Fruit fly (Drosophila melanogaster) whole organism, prepupa: ENCODE data around the gene Nopp140.
A peak's percentile ranks its signal among the peaks of the same experiment; 100 is the strongest.

Experiments used
- Blimp-1 ChIP-seq: fragments of 200-800 bp; sonication (Bioruptor generic); optimal IDR thresholded peaks from 3 replicates; lab custom pipeline; 2017; ENCODE audit warnings: missing biosample characterization, missing genetic modification characterization, mild to moderate bottlenecking, moderate library complexity, missing genetic modification reagents
- CG10631 ChIP-seq: fragments of 200-800 bp; sonication (Bioruptor generic); optimal IDR thresholded peaks from 2 replicates; lab custom pipeline; 2016; ENCODE audit warnings: missing biosample characterization, missing genetic modification characterization
- CG10669 ChIP-seq: fragments of 200-800 bp; sonication (Bioruptor generic); optimal IDR thresholded peaks from 3 replicates; lab custom pipeline; 2018; ENCODE audit warnings: missing biosample characterization, mild to moderate bottlenecking, missing genetic modification characterization, moderate library complexity
- CG11294 ChIP-seq: fragments of 200-800 bp; sonication (Bioruptor generic); IDR thresholded peaks from 2 replicates; pipeline ENCODE4 v1.3.6; 2022; ENCODE audit warnings: missing biosample characterization, missing genetic modification characterization
- CG15336 ChIP-seq: fragments of 200-800 bp; sonication (Bioruptor generic); IDR thresholded peaks from 2 replicates; pipeline ENCODE4 v1.3.6; 2022; ENCODE audit warnings: missing biosample characterization, missing genetic modification characterization
- CG16779 ChIP-seq: fragments of 200-800 bp; sonication (Bioruptor generic); optimal IDR thresholded peaks from 3 replicates; lab custom pipeline; 2017; ENCODE audit warnings: missing biosample characterization, mild to moderate bottlenecking, missing genetic modification characterization
- CG3032 ChIP-seq: fragments of 200-800 bp; optimal IDR thresholded peaks from 2 replicates; lab custom pipeline; 2019; ENCODE audit warnings: missing biosample characterization, mild to moderate bottlenecking, missing genetic modification characterization, moderate library complexity
- CG31627 ChIP-seq: fragments of 200-800 bp; sonication (Bioruptor generic); optimal IDR thresholded peaks from 3 replicates; lab custom pipeline; 2016; ENCODE audit warnings: missing biosample characterization, missing genetic modification characterization
- CG32006 ChIP-seq: fragments of 200-800 bp; sonication (Bioruptor generic); optimal IDR thresholded peaks from 3 replicates; lab custom pipeline; 2017; ENCODE audit warnings: missing biosample characterization, mild to moderate bottlenecking, missing genetic modification characterization
- CG34406 ChIP-seq: fragments of 200-800 bp; sonication (Bioruptor generic); optimal IDR thresholded peaks from 3 replicates; lab custom pipeline; 2016; ENCODE audit warnings: missing biosample characterization, missing genetic modification characterization
- CG3919 ChIP-seq: fragments of 200-800 bp; sonication (Bioruptor generic); optimal IDR thresholded peaks from 3 replicates; lab custom pipeline; 2016; ENCODE audit warnings: missing biosample characterization, missing genetic modification characterization
- CG4318 ChIP-seq: fragments of 200-800 bp; sonication (Bioruptor generic); optimal IDR thresholded peaks from 3 replicates; lab custom pipeline; 2017; ENCODE audit warnings: missing biosample characterization, mild to moderate bottlenecking, missing genetic modification characterization
- CG6163 ChIP-seq: fragments of 200-800 bp; sonication (Bioruptor generic); IDR thresholded peaks from 3 replicates; pipeline ENCODE4 v1.3.6; 2022; ENCODE audit warnings: missing biosample characterization, missing genetic modification characterization
- CG6276 ChIP-seq: fragments of 200-800 bp; sonication (Bioruptor generic); optimal IDR thresholded peaks from 2 replicates; lab custom pipeline; 2017; ENCODE audit warnings: missing biosample characterization, mild to moderate bottlenecking, missing genetic modification characterization
- CG6808 ChIP-seq: fragments of 200-800 bp; sonication (Bioruptor generic); optimal IDR thresholded peaks from 3 replicates; lab custom pipeline; 2017; ENCODE audit warnings: missing biosample characterization, missing genetic modification characterization, mild to moderate bottlenecking, moderate library complexity, missing genetic modification reagents
- CG6854 ChIP-seq: fragments of 200-800 bp; sonication (Bioruptor generic); optimal IDR thresholded peaks from 2 replicates; lab custom pipeline; 2017; ENCODE audit warnings: missing biosample characterization, mild to moderate bottlenecking, missing genetic modification characterization
- CG8119 ChIP-seq: fragments of 200-800 bp; sonication (Bioruptor generic); IDR thresholded peaks from 3 replicates; pipeline ENCODE4 v1.3.6; 2022; ENCODE audit warnings: missing biosample characterization, missing genetic modification characterization
- CG8319 ChIP-seq: fragments of 200-800 bp; sonication (Bioruptor generic); optimal IDR thresholded peaks from 3 replicates; lab custom pipeline; 2016; ENCODE audit warnings: missing biosample characterization, missing genetic modification characterization
- CG8632 ChIP-seq: fragments of 200-800 bp; sonication (Bioruptor generic); optimal IDR thresholded peaks from 3 replicates; lab custom pipeline; 2016; ENCODE audit warnings: missing biosample characterization, missing genetic modification characterization
- CG9139 ChIP-seq: fragments of 200-800 bp; sonication (Bioruptor generic); optimal IDR thresholded peaks from 3 replicates; lab custom pipeline; 2017; ENCODE audit warnings: missing biosample characterization, mild to moderate bottlenecking, missing genetic modification characterization
- Eip78C ChIP-seq: fragments of 200-800 bp; sonication (Bioruptor generic); peaks from one replicate; lab custom pipeline; 2016; ENCODE audit warnings: missing biosample characterization, missing genetic modification characterization
- Ets96B ChIP-seq: fragments of 200-800 bp; optimal IDR thresholded peaks from 2 replicates; lab custom pipeline; 2019; ENCODE audit warnings: missing biosample characterization, mild to moderate bottlenecking, missing genetic modification characterization, moderate library complexity
- Hr38 ChIP-seq: sonication (Bioruptor generic); optimal IDR thresholded peaks from 2 replicates; lab custom pipeline; 2016; ENCODE audit warnings: missing biosample characterization, missing genetic modification characterization
- Lpt ChIP-seq: fragments of 200-800 bp; sonication (Bioruptor generic); optimal IDR thresholded peaks from 3 replicates; lab custom pipeline; 2016; ENCODE audit warnings: missing biosample characterization, missing genetic modification characterization
- Smox ChIP-seq: fragments of 200-800 bp; sonication (Bioruptor generic); optimal IDR thresholded peaks from 3 replicates; lab custom pipeline; 2016; ENCODE audit warnings: missing biosample characterization, missing genetic modification characterization
- Sox102F ChIP-seq: fragments of 200-800 bp; sonication (Bioruptor generic); optimal IDR thresholded peaks from 2 replicates; lab custom pipeline; 2016; ENCODE audit warnings: missing biosample characterization, mild to moderate bottlenecking, missing genetic modification characterization
- achi ChIP-seq: fragments of 200-800 bp; sonication (Bioruptor generic); optimal IDR thresholded peaks from 3 replicates; lab custom pipeline; 2016; ENCODE audit warnings: missing biosample characterization, missing genetic modification characterization
- acj6 ChIP-seq: fragments of 200-800 bp; sonication (Bioruptor generic); optimal IDR thresholded peaks from 3 replicates; lab custom pipeline; 2016; ENCODE audit warnings: missing biosample characterization, missing genetic modification characterization
- cyc ChIP-seq: fragments of 200-800 bp; sonication (Bioruptor generic); optimal IDR thresholded peaks from 3 replicates; lab custom pipeline; 2016; ENCODE audit warnings: missing biosample characterization, missing genetic modification characterization
- dac ChIP-seq: fragments of 200-800 bp; sonication (Bioruptor generic); optimal IDR thresholded peaks from 2 replicates; lab custom pipeline; 2017; ENCODE audit warnings: missing biosample characterization, mild to moderate bottlenecking, missing genetic modification characterization
- dsx ChIP-seq: fragments of 200-800 bp; optimal IDR thresholded peaks from 3 replicates; lab custom pipeline; 2019; ENCODE audit warnings: missing biosample characterization, mild to moderate bottlenecking, missing genetic modification characterization, moderate library complexity; ENCODE audit not compliant: poor library complexity, severe bottlenecking
- eg ChIP-seq: fragments of 200-800 bp; sonication (Bioruptor generic); IDR thresholded peaks from 3 replicates; pipeline ENCODE4 v1.3.6; 2022; ENCODE audit warnings: missing biosample characterization, missing genetic modification characterization
- esn ChIP-seq: fragments of 200-800 bp; sonication (Bioruptor generic); optimal IDR thresholded peaks from 2 replicates; lab custom pipeline; 2016; ENCODE audit warnings: missing biosample characterization, mild to moderate bottlenecking, missing genetic modification characterization, moderate library complexity
- fd59A ChIP-seq: fragments of 200-800 bp; sonication (Bioruptor generic); optimal IDR thresholded peaks from 2 replicates; lab custom pipeline; 2017; ENCODE audit warnings: missing biosample characterization, mild to moderate bottlenecking, missing genetic modification characterization, missing genetic modification reagents
- fd85E ChIP-seq: fragments of 200-800 bp; sonication (Bioruptor generic); optimal IDR thresholded peaks from 3 replicates; lab custom pipeline; 2016; ENCODE audit warnings: missing biosample characterization, missing genetic modification characterization
- spab ChIP-seq: fragments of 200-800 bp; sonication (Bioruptor generic); optimal IDR thresholded peaks from 2 replicates; lab custom pipeline; 2017; ENCODE audit warnings: missing biosample characterization, mild to moderate bottlenecking, missing genetic modification characterization, missing genetic modification reagents
- ss ChIP-seq, 2 experiments: fragments of 200-800 bp; sonication (Bioruptor generic); optimal IDR thresholded peaks; 2 replicates in 1 of 2; 3 replicates in 1 of 2; lab custom pipeline; 2017 to 2018; ENCODE audit warnings: mild to moderate bottlenecking in 2 of 2, missing biosample characterization in 2 of 2, missing genetic modification characterization in 2 of 2, moderate library complexity in 1 of 2

Gene Nopp140

dm6 chr3L:21844488-21844887 lies 11.9 kb downstream of the Nopp140 start, which contains the start of gene mub:
Gene mub, plus strand, starts transcription at chr3L:21844788.
- TF ChIP-seq eg (GFP tag; lab: Robert Waterston, UW) (peak; percentile 15; the same call in 1 of the 3 replicates), Eip78C (GFP tag; lab: Kevin White, UChicago) (peak; percentile 11), spab (GFP tag; lab: Kevin White, UChicago) (no peak)
- TF ChIP-seq, all 60 proteins: peak for 2

dm6 chr3L:21846591-21846990 lies 14.0 kb downstream of the Nopp140 start:
- TF ChIP-seq CG32006 (GFP tag; lab: Kevin White, UChicago) (peak; percentile 36), CG31627 (GFP tag; lab: Kevin White, UChicago) (no peak), Ets96B (tag; lab: Kevin White, UChicago) (peak; percentile 14), Smox (no peak), CG11294 (peak; percentile 45; the same call in 1 of the 2 replicates), CG10631 (GFP tag; lab: Kevin White, UChicago) (no peak), dac (GFP tag; lab: Kevin White, UChicago) (no peak), eg (GFP tag; lab: Robert Waterston, UW) (peak; percentile 80), acj6 (GFP tag; lab: Kevin White, UChicago) (no peak), CG4318 (GFP tag; lab: Kevin White, UChicago) (peak; percentile 7), esn (GFP tag; lab: Kevin White, UChicago) (no peak), dsx (GFP tag; lab: Kevin White, UChicago) (no peak), ss (GFP tag; optimal IDR thresholded peaks at IDR 0.05; lab: Kevin White, UChicago) (peak in 1 of 2 experiments; percentile 6), CG8319 (GFP tag; lab: Kevin White, UChicago) (no peak), Hr38 (GFP tag; lab: Kevin White, UChicago) (no peak), fd59A (GFP tag; lab: Kevin White, UChicago) (no peak), cyc (GFP tag; lab: Kevin White, UChicago) (no peak), achi (GFP tag; lab: Kevin White, UChicago) (no peak), CG6163 (0 out of 3 replicates have a peak, but pooled peaks have one; percentile 42), CG6808 (GFP tag; lab: Kevin White, UChicago) (no peak), CG15336 (GFP tag; lab: Robert Waterston, UW) (peak; percentile 49), CG8119 (peak; percentile 58; the same call in 2 of the 3 replicates), Sox102F (GFP tag; lab: Kevin White, UChicago) (no peak), CG6276 (GFP tag; lab: Kevin White, UChicago) (no peak), Blimp-1 (GFP tag; lab: Kevin White, UChicago) (no peak), CG9139 (GFP tag; lab: Kevin White, UChicago) (no peak)
- TF ChIP-seq, all 60 proteins: peak for 9

dm6 chr3L:21848320-21848719 lies 15.7 kb downstream of the Nopp140 start:
- TF ChIP-seq fd85E (GFP tag; lab: Kevin White, UChicago), result no peak
- TF ChIP-seq CG32006 (GFP tag; lab: Kevin White, UChicago), result no peak
- no peak for TF ChIP-seq CG3919 (GFP tag; lab: Kevin White, UChicago)
- TF ChIP-seq Lpt (GFP tag; lab: Kevin White, UChicago), result no peak
- no peak for TF ChIP-seq CG11294
- no peak for TF ChIP-seq CG6163
- no peak for TF ChIP-seq CG15336 (GFP tag; lab: Robert Waterston, UW)

- TF ChIP-seq CG10669 (GFP tag; lab: Kevin White, UChicago), result no peak
- TF ChIP-seq CG8119, result peak; percentile 23; the same call in 1 of the 3 replicates
- no peak for TF ChIP-seq dac (GFP tag; lab: Kevin White, UChicago)
- TF ChIP-seq achi (GFP tag; lab: Kevin White, UChicago), result peak; percentile 17
- TF ChIP-seq CG6854 (GFP tag; lab: Kevin White, UChicago), result no peak
- TF ChIP-seq CG3032 (tag; lab: Kevin White, UChicago), result peak; percentile 23
- TF ChIP-seq CG10631 (GFP tag; lab: Kevin White, UChicago), result peak; percentile 36
- peak; percentile 11 for TF ChIP-seq CG6808 (GFP tag; lab: Kevin White, UChicago)
- TF ChIP-seq CG31627 (GFP tag; lab: Kevin White, UChicago), result no peak
- TF ChIP-seq CG16779, result no peak
- peak; percentile 23 for TF ChIP-seq CG8632
- TF ChIP-seq dsx (GFP tag; lab: Kevin White, UChicago), result peak; percentile 15
- TF ChIP-seq Ets96B (tag; lab: Kevin White, UChicago), result peak; percentile 23
- TF ChIP-seq CG32006 (GFP tag; lab: Kevin White, UChicago), result peak; percentile 48
- peak; percentile 20 for TF ChIP-seq acj6 (GFP tag; lab: Kevin White, UChicago)
- peak; percentile 50 for TF ChIP-seq Eip78C (GFP tag; lab: Kevin White, UChicago)
- peak; percentile 12 for TF ChIP-seq CG34406 (GFP tag; lab: Kevin White, UChicago)
- peak in 1 of 2 experiments; percentile 4 for TF ChIP-seq ss (GFP tag; optimal IDR thresholded peaks at IDR 0.05; lab: Kevin White, UChicago)
These were observed 26.9 kb downstream of the Nopp140 start for dm6 chr3L:21859299-21860052.
